Worm (Caenorhabditis elegans) whole organism, L1 larva: ENCODE results near the gene F56A11.5.

Source experiments
- dpl-1 ChIP-seq, 3 experiments: fragments of 150-350 bp in 2 of 3; sonication (generic microtip) in 1 of 3; optimal IDR thresholded peaks; 2 replicates each; lab custom pipeline; 2014 to 2017; ENCODE audit warnings: missing biosample characterization in 3 of 3, missing genetic modification characterization in 3 of 3, missing genetic modification reagents in 3 of 3
- nhr-11 ChIP-seq: fragments of 150-350 bp; optimal IDR thresholded peaks from 2 replicates; lab custom pipeline; 2014; ENCODE audit warnings: missing biosample characterization, missing genetic modification characterization
- nhr-237 ChIP-seq: fragments of 150-350 bp; optimal IDR thresholded peaks from 2 replicates; lab custom pipeline; 2014; ENCODE audit warnings: missing biosample characterization, missing genetic modification characterization

DNA sequence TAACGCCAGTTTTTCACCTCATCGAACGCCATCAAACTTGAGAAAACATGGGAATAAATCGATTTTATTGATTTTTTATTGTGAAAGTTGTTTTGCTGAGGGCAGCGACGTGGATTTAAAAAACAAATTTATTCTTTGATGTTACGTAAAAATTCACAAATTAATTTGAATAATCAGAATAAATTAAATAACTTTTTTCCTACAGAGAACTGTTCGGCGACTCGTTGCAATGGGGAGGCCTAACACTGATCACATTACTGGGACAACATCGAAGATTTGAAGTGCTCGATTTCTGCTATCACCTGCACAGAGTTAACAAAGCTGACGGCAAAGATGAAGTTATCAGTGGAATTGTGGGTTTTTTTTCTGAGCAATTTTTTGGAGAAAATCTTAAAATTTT, 11.5 kb upstream of the F56A11.5 start, which contains the start of gene F56A11.6:
- TF ChIP-seq nhr-237 (no peak), nhr-11 (no peak), dpl-1 (GFP tag; optimal IDR thresholded peaks at IDR 0.05; lab: Kevin White, UChicago) (no peak)
